Worm (Caenorhabditis elegans): Measurements from ENCODE around the gene deg-1.

- no peak for TF ChIP-seq nhr-25 (tag; optimal IDR thresholded peaks at IDR 0.05)
- no peak for TF ChIP-seq pha-4 (tag; optimal IDR thresholded peaks at IDR 0.05)
- TF ChIP-seq elt-3 (tag; optimal IDR thresholded peaks at IDR 0.05) = no peak
- TF ChIP-seq unc-39 (tag; optimal IDR thresholded peaks at IDR 0.05) = no peak
- TF ChIP-seq nhr-11 (tag; optimal IDR thresholded peaks at IDR 0.05) = no peak
- no peak for TF ChIP-seq unc-62 (GFP tag; optimal IDR thresholded peaks at IDR 0.05)
- TF ChIP-seq nhr-237 (tag; optimal IDR thresholded peaks at IDR 0.05) = no peak
- TF ChIP-seq ceh-28 (tag; optimal IDR thresholded peaks at IDR 0.05) = no peak
- TF ChIP-seq lin-39 (tag; optimal IDR thresholded peaks at IDR 0.05) = no peak
- TF ChIP-seq zag-1 (tag; optimal IDR thresholded peaks at IDR 0.05) = no peak
- TF ChIP-seq ceh-82 (tag; optimal IDR thresholded peaks at IDR 0.05) = no peak
- TF ChIP-seq ztf-4 (tag; optimal IDR thresholded peaks at IDR 0.05) = no peak
- TF ChIP-seq nhr-23 (tag; optimal IDR thresholded peaks at IDR 0.05) = no peak
These were observed at the start of gene deg-1 for ce11 chrX:7752770-7753169.
